Fruit fly (Drosophila melanogaster) whole organism, embryonic: ENCODE data around the gene Sb.

Experiments used
- Atf-2 ChIP-seq: fragments of 200-800 bp; sonication (Bioruptor generic); optimal IDR thresholded peaks from 2 replicates; lab custom pipeline; 2016; ENCODE audit warnings: missing biosample characterization, missing genetic modification characterization
- Bteb2 ChIP-seq: fragments of 200-800 bp; sonication (Bioruptor generic); optimal IDR thresholded peaks from 2 replicates; lab custom pipeline; 2016; ENCODE audit warnings: missing biosample characterization, missing genetic modification characterization
- CG10209 ChIP-seq: fragments of 200-800 bp; sonication (Bioruptor generic); optimal IDR thresholded peaks from 3 replicates; lab custom pipeline; 2017; ENCODE audit warnings: missing biosample characterization, mild to moderate bottlenecking, missing genetic modification characterization, missing genetic modification reagents
- CG11247 ChIP-seq: fragments of 200-800 bp; sonication (Bioruptor generic); IDR thresholded peaks from 2 replicates; pipeline ENCODE4 v1.3.6; 2022; ENCODE audit warnings: missing biosample characterization, missing genetic modification characterization
- CG11398 ChIP-seq: fragments of 200-800 bp; sonication (Bioruptor generic); optimal IDR thresholded peaks from 2 replicates; lab custom pipeline; 2016; ENCODE audit warnings: missing biosample characterization, missing genetic modification characterization
- CG11696 ChIP-seq: fragments of 200-800 bp; sonication (Bioruptor generic); IDR thresholded peaks from 2 replicates; pipeline ENCODE4 v1.3.6; 2022; ENCODE audit warnings: missing biosample characterization, missing genetic modification characterization
- CG12155 ChIP-seq: fragments of 200-800 bp; sonication (Bioruptor generic); optimal IDR thresholded peaks from 3 replicates; lab custom pipeline; 2016; ENCODE audit warnings: missing biosample characterization, missing genetic modification characterization
- CG14965 ChIP-seq: fragments of 200-800 bp; sonication (Bioruptor generic); optimal IDR thresholded peaks from 2 replicates; lab custom pipeline; 2016; ENCODE audit warnings: missing biosample characterization, missing genetic modification characterization, borderline replicate concordance
- CG15514 ChIP-seq: fragments of 200-800 bp; sonication (Bioruptor generic); optimal IDR thresholded peaks from 3 replicates; lab custom pipeline; 2017; ENCODE audit warnings: missing biosample characterization, missing genetic modification characterization, mild to moderate bottlenecking, moderate library complexity, missing genetic modification reagents
- CG16813 ChIP-seq: fragments of 200-800 bp; sonication (Bioruptor generic); IDR thresholded peaks from 3 replicates; pipeline ENCODE4 v1.3.6; 2022; ENCODE audit warnings: missing biosample characterization, missing genetic modification characterization; ENCODE audit not compliant: partially characterized antibody
- CG2129 ChIP-seq: fragments of 200-800 bp; sonication (Bioruptor generic); IDR thresholded peaks from 2 replicates; pipeline ENCODE4 v1.3.6; 2022; ENCODE audit warnings: missing biosample characterization, missing genetic modification characterization; ENCODE audit not compliant: partially characterized antibody
- CG2202 ChIP-seq: fragments of 200-800 bp; sonication (Bioruptor generic); optimal IDR thresholded peaks from 2 replicates; lab custom pipeline; 2018; ENCODE audit warnings: missing biosample characterization, mild to moderate bottlenecking, missing genetic modification characterization
- CG30403 ChIP-seq: fragments of 200-800 bp; sonication (Bioruptor generic); optimal IDR thresholded peaks from 3 replicates; lab custom pipeline; 2016; ENCODE audit warnings: missing biosample characterization, missing genetic modification characterization
- CG31224 ChIP-seq: fragments of 200-800 bp; sonication (Bioruptor generic); IDR thresholded peaks from 2 replicates; pipeline ENCODE4 v1.3.6; 2022; ENCODE audit warnings: missing biosample characterization, missing genetic modification characterization
- CG3995 ChIP-seq: fragments of 200-800 bp; sonication (Bioruptor generic); optimal IDR thresholded peaks from 3 replicates; lab custom pipeline; 2016; ENCODE audit warnings: missing biosample characterization, missing genetic modification characterization
- CG4854 ChIP-seq: fragments of 200-800 bp; sonication (Bioruptor generic); optimal IDR thresholded peaks from 2 replicates; lab custom pipeline; 2016; ENCODE audit warnings: missing biosample characterization, missing genetic modification characterization, inconsistent platforms
- CG7963 ChIP-seq: fragments of 200-800 bp; sonication (Bioruptor generic); IDR thresholded peaks from 3 replicates; pipeline ENCODE4 v1.3.6; 2022; ENCODE audit warnings: missing biosample characterization, missing genetic modification characterization; ENCODE audit not compliant: partially characterized antibody
- CG8359 ChIP-seq: fragments of 200-800 bp; sonication (Bioruptor generic); optimal IDR thresholded peaks from 2 replicates; lab custom pipeline; 2017; ENCODE audit warnings: missing biosample characterization, mild to moderate bottlenecking, missing genetic modification characterization, borderline replicate concordance
- CG8924 ChIP-seq: fragments of 200-800 bp; optimal IDR thresholded peaks from 3 replicates; lab custom pipeline; 2019; ENCODE audit warnings: missing biosample characterization, mild to moderate bottlenecking, missing genetic modification characterization, moderate library complexity
- CG9932 ChIP-seq: fragments of 200-800 bp; sonication (Bioruptor generic); IDR thresholded peaks from 2 replicates; pipeline ENCODE4 v1.3.6; 2022; ENCODE audit warnings: missing biosample characterization, missing genetic modification characterization
- CrebB ChIP-seq: fragments of 200-800 bp; sonication (Bioruptor generic); optimal IDR thresholded peaks from 3 replicates; lab custom pipeline; 2018; ENCODE audit warnings: missing biosample characterization, mild to moderate bottlenecking, missing genetic modification characterization
- Dbx ChIP-seq: fragments of 200-800 bp; sonication (Bioruptor generic); IDR thresholded peaks from 3 replicates; pipeline ENCODE4 v1.3.6; 2022; ENCODE audit warnings: missing biosample characterization, missing genetic modification characterization
- Dref ChIP-seq: fragments of 200-800 bp; sonication (Bioruptor generic); IDR thresholded peaks from 2 replicates; pipeline ENCODE4 v1.3.6; 2022; ENCODE audit warnings: missing biosample characterization, missing genetic modification characterization
- E2f1 ChIP-seq: fragments of 200-800 bp; sonication (Bioruptor generic); IDR thresholded peaks from 2 replicates; pipeline ENCODE4 v1.3.6; 2022; ENCODE audit warnings: missing biosample characterization, missing genetic modification characterization
- Hmr ChIP-seq: fragments of 200-800 bp; sonication (Bioruptor generic); optimal IDR thresholded peaks from 3 replicates; lab custom pipeline; 2017; ENCODE audit warnings: mild to moderate bottlenecking, missing biosample characterization, missing genetic modification reagents, missing genetic modification characterization
- Nf-YC ChIP-seq: fragments of 200-800 bp; optimal IDR thresholded peaks from 3 replicates; lab custom pipeline; 2019; ENCODE audit warnings: missing biosample characterization, mild to moderate bottlenecking, missing genetic modification characterization, moderate library complexity
- Side ChIP-seq: fragments of 200-800 bp; sonication (Bioruptor generic); optimal IDR thresholded peaks from 2 replicates; lab custom pipeline; 2016; ENCODE audit warnings: missing biosample characterization, missing genetic modification characterization
- Vsx1 ChIP-seq: fragments of 200-800 bp; sonication (Bioruptor generic); optimal IDR thresholded peaks from 2 replicates; lab custom pipeline; 2017; ENCODE audit warnings: missing biosample characterization, mild to moderate bottlenecking, missing genetic modification characterization, missing genetic modification reagents
- chm ChIP-seq: fragments of 200-800 bp; sonication (Bioruptor generic); IDR thresholded peaks from 2 replicates; pipeline ENCODE4 v1.3.6; 2022; ENCODE audit warnings: missing biosample characterization, missing genetic modification characterization
- cwo ChIP-seq: fragments of 200-800 bp; sonication (Bioruptor generic); optimal IDR thresholded peaks from 3 replicates; lab custom pipeline; 2017; ENCODE audit warnings: missing biosample characterization, missing genetic modification characterization, mild to moderate bottlenecking, moderate library complexity, missing genetic modification reagents
- ewg ChIP-seq: fragments of 200-800 bp; sonication (Bioruptor generic); optimal IDR thresholded peaks from 3 replicates; lab custom pipeline; 2017; ENCODE audit warnings: mild to moderate bottlenecking, missing biosample characterization, missing genetic modification reagents, missing genetic modification characterization
- exex ChIP-seq: fragments of 200-800 bp; sonication (Bioruptor generic); optimal IDR thresholded peaks from 4 replicates; lab custom pipeline; 2018; ENCODE audit warnings: missing biosample characterization, mild to moderate bottlenecking, missing genetic modification characterization, moderate library complexity
- ftz-f1 ChIP-seq: fragments of 200-800 bp; sonication (Bioruptor generic); optimal IDR thresholded peaks from 2 replicates; lab custom pipeline; 2016; ENCODE audit warnings: missing biosample characterization, missing genetic modification characterization
- gcm ChIP-seq: fragments of 200-800 bp; sonication (Bioruptor generic); optimal IDR thresholded peaks from 2 replicates; lab custom pipeline; 2019; ENCODE audit warnings: missing biosample characterization, mild to moderate bottlenecking, missing genetic modification characterization, moderate library complexity
- hb ChIP-seq: fragments of 200-800 bp; sonication (Bioruptor generic); IDR thresholded peaks from 3 replicates; pipeline ENCODE4 v1.3.6; 2022; ENCODE audit warnings: missing biosample characterization, missing genetic modification characterization; ENCODE audit not compliant: partially characterized antibody
- jigr1 ChIP-seq: fragments of 200-800 bp; sonication (Bioruptor generic); IDR thresholded peaks from 3 replicates; pipeline ENCODE4 v1.3.6; 2022; ENCODE audit warnings: missing biosample characterization, missing genetic modification characterization
- lbe ChIP-seq: fragments of 200-800 bp; sonication (Bioruptor generic); optimal IDR thresholded peaks from 2 replicates; lab custom pipeline; 2016; ENCODE audit warnings: missing biosample characterization, mild to moderate bottlenecking, missing genetic modification characterization
- lola ChIP-seq, 3 experiments: fragments of >200 bp in 2 of 3; fragments of 200-800 bp in 1 of 3; sonication (Bioruptor generic) in 1 of 3; optimal IDR thresholded peaks; 2 replicates each; lab custom pipeline; 2017 to 2019; ENCODE audit warnings: missing biosample characterization in 3 of 3, missing genetic modification characterization in 3 of 3, mild to moderate bottlenecking in 1 of 3, moderate library complexity in 1 of 3
- pan ChIP-seq, 4 experiments: fragments of >200 bp in 3 of 4; fragments of 200-800 bp in 1 of 4; sonication (Bioruptor generic) in 1 of 4; optimal IDR thresholded peaks in 3 of 4; IDR thresholded peaks in 1 of 4; 2 replicates each; pipeline versions ENCODE4 v1.3.6 to Lab custom; 2017 to 2022; ENCODE audit warnings: missing biosample characterization in 2 of 4, missing genetic modification characterization in 2 of 4, mixed read lengths in 1 of 4
- run ChIP-seq: fragments of 200-800 bp; sonication (Bioruptor generic); optimal IDR thresholded peaks from 3 replicates; lab custom pipeline; 2018; ENCODE audit warnings: missing biosample characterization, mild to moderate bottlenecking, missing genetic modification characterization
- salm ChIP-seq: fragments of 200-800 bp; sonication (Bioruptor generic); optimal IDR thresholded peaks from 2 replicates; lab custom pipeline; 2018; ENCODE audit warnings: missing biosample characterization, mild to moderate bottlenecking, missing genetic modification characterization
- schlank ChIP-seq: fragments of 200-800 bp; sonication (Bioruptor generic); optimal IDR thresholded peaks from 2 replicates; lab custom pipeline; 2018; ENCODE audit warnings: missing biosample characterization, mild to moderate bottlenecking, missing genetic modification characterization
- sd ChIP-seq: fragments of 200-800 bp; sonication (Bioruptor generic); optimal IDR thresholded peaks from 3 replicates; lab custom pipeline; 2018; ENCODE audit warnings: missing biosample characterization, mild to moderate bottlenecking, missing genetic modification characterization, moderate library complexity
- sim ChIP-seq: fragments of 200-800 bp; sonication (Bioruptor generic); IDR thresholded peaks from 2 replicates; pipeline ENCODE4 v1.3.6; 2022; ENCODE audit warnings: missing biosample characterization, missing genetic modification characterization
- sima ChIP-seq: fragments of 200-800 bp; sonication (Bioruptor generic); optimal IDR thresholded peaks from 2 replicates; lab custom pipeline; 2016; ENCODE audit warnings: missing biosample characterization, missing genetic modification characterization
- tup ChIP-seq: fragments of 200-800 bp; sonication (Bioruptor generic); optimal IDR thresholded peaks from 2 replicates; lab custom pipeline; 2016; ENCODE audit warnings: missing biosample characterization, mild to moderate bottlenecking, missing genetic modification characterization, moderate library complexity
- zfh2 ChIP-seq: fragments of 200-800 bp; sonication (Bioruptor generic); optimal IDR thresholded peaks from 2 replicates; lab custom pipeline; 2016; ENCODE audit warnings: missing biosample characterization, missing genetic modification characterization

Sb gene

dm6 chr3R:16146632-16147453 is 30.9 kb downstream of the Sb start, which contains the start of the genes Mic26-27 and CG5916 (continued):
- TF ChIP-seq lbe (GFP tag; lab: Kevin White, UChicago) = peak; percentile 64
- peak; percentile 51 for TF ChIP-seq CG31224 (GFP tag; lab: Robert Waterston, UW)
- TF ChIP-seq CG4854 (GFP tag; lab: Kevin White, UChicago) = peak; percentile 54
- TF ChIP-seq CG3995 (GFP tag; lab: Kevin White, UChicago) = peak; percentile 96
- no peak for TF ChIP-seq CG8359 (GFP tag; lab: Kevin White, UChicago)
- TF ChIP-seq CG2202 (tag; lab: Kevin White, UChicago) = no peak
- TF ChIP-seq E2f1 = peak; percentile 82
- TF ChIP-seq Atf-2 = peak; percentile 64
- TF ChIP-seq Hmr (GFP tag; lab: Kevin White, UChicago) = peak; percentile 80
- peak; percentile 23 for TF ChIP-seq exex (tag; lab: Kevin White, UChicago)
- TF ChIP-seq CG12155 = peak; percentile 67
- peak; percentile 82 for TF ChIP-seq cwo (GFP tag; lab: Kevin White, UChicago)
- TF ChIP-seq ewg = peak; percentile 79
- no peak for TF ChIP-seq tup (GFP tag; lab: Kevin White, UChicago)
- TF ChIP-seq CrebB (tag; lab: Kevin White, UChicago) = no peak
- no peak for TF ChIP-seq pan (optimal IDR thresholded peaks at IDR 0.05; lab: Kevin White, UChicago)
- peak in 1 of 2 experiments; percentile 68 for TF ChIP-seq pan (GFP tag; optimal IDR thresholded peaks at IDR 0.05 in 1 of 2, IDR thresholded peaks at IDR 0.05 in 1 of 2)
- TF ChIP-seq sim = no peak
- TF ChIP-seq ftz-f1 (GFP tag; lab: Kevin White, UChicago) = peak; percentile 85
- TF ChIP-seq Dbx (GFP tag; lab: Robert Waterston, UW) = peak; percentile 93
- TF ChIP-seq CG11696 (GFP tag; lab: Robert Waterston, UW) = no peak
- no peak for TF ChIP-seq schlank
- no peak for TF ChIP-seq salm
- peak; percentile 100 for TF ChIP-seq hb (GFP tag; lab: Robert Waterston, UW)
- peak; percentile 63 for TF ChIP-seq Nf-YC
- peak; percentile 100 for TF ChIP-seq CG16813 (GFP tag; lab: Robert Waterston, UW)
- peak; percentile 76 for TF ChIP-seq CG11247 (GFP tag; lab: Robert Waterston, UW)
- peak in 1 of 3 experiments; percentile 95 for TF ChIP-seq lola (GFP tag; optimal IDR thresholded peaks at IDR 0.05; lab: Kevin White, UChicago)
- TF ChIP-seq zfh2 (GFP tag; lab: Kevin White, UChicago) = peak; percentile 88
- no peak for TF ChIP-seq run (tag; lab: Kevin White, UChicago)
- peak; percentile 51 for TF ChIP-seq CG11398 (GFP tag; lab: Kevin White, UChicago)
- TF ChIP-seq Vsx1 (GFP tag; lab: Kevin White, UChicago) = no peak
- peak; percentile 75 for TF ChIP-seq Side (GFP tag; lab: Kevin White, UChicago)
- peak; percentile 100 for TF ChIP-seq CG2129 (GFP tag; lab: Robert Waterston, UW)
- peak; percentile 84 for TF ChIP-seq CG8924 (tag; lab: Kevin White, UChicago)
- peak; percentile 18 for TF ChIP-seq gcm (GFP tag; lab: Kevin White, UChicago)
- TF ChIP-seq CG10209 (GFP tag; lab: Kevin White, UChicago) = peak; percentile 60
- TF ChIP-seq CG14965 (GFP tag; lab: Kevin White, UChicago) = peak; percentile 7
- peak; percentile 69; the same call in 2 of the 3 replicates for TF ChIP-seq jigr1 (GFP tag; lab: Robert Waterston, UW)
- peak; percentile 92 for TF ChIP-seq CG7963
- peak; percentile 93 for TF ChIP-seq CG30403 (GFP tag; lab: Kevin White, UChicago)
- peak; percentile 69 for TF ChIP-seq chm (GFP tag; lab: Robert Waterston, UW)
- peak; percentile 37; the same call in 1 of the 2 replicates for TF ChIP-seq Dref (GFP tag; lab: Robert Waterston, UW)
- TF ChIP-seq sd (tag; lab: Kevin White, UChicago) = peak; percentile 52
- peak; percentile 1 for TF ChIP-seq sima
- TF ChIP-seq Bteb2 (GFP tag; lab: Kevin White, UChicago) = peak; percentile 77
- TF ChIP-seq CG9932 (GFP tag; lab: Robert Waterston, UW) = peak; percentile 90
- peak; percentile 99 for TF ChIP-seq CG15514 (GFP tag; lab: Kevin White, UChicago)
